Fruit fly (Drosophila melanogaster) whole organism, prepupa: ENCODE data around the gene Fum4.

Experiments used
- Blimp-1 ChIP-seq: fragments of 200-800 bp; sonication (Bioruptor generic); optimal IDR thresholded peaks from 3 replicates; lab custom pipeline; 2017; ENCODE audit warnings: missing biosample characterization, missing genetic modification characterization, mild to moderate bottlenecking, moderate library complexity, missing genetic modification reagents
- CG10631 ChIP-seq: fragments of 200-800 bp; sonication (Bioruptor generic); optimal IDR thresholded peaks from 2 replicates; lab custom pipeline; 2016; ENCODE audit warnings: missing biosample characterization, missing genetic modification characterization
- CG11294 ChIP-seq: fragments of 200-800 bp; sonication (Bioruptor generic); IDR thresholded peaks from 2 replicates; pipeline ENCODE4 v1.3.6; 2022; ENCODE audit warnings: missing biosample characterization, missing genetic modification characterization
- CG11762 ChIP-seq: fragments of 200-800 bp; sonication (Bioruptor generic); optimal IDR thresholded peaks from 3 replicates; lab custom pipeline; 2016; ENCODE audit warnings: missing biosample characterization, missing genetic modification characterization; ENCODE audit not compliant: insufficient read depth
- CG11902 ChIP-seq: fragments of 200-800 bp; sonication (Bioruptor generic); optimal IDR thresholded peaks from 3 replicates; lab custom pipeline; 2016; ENCODE audit warnings: missing biosample characterization, missing genetic modification characterization
- CG16779 ChIP-seq: fragments of 200-800 bp; sonication (Bioruptor generic); optimal IDR thresholded peaks from 3 replicates; lab custom pipeline; 2017; ENCODE audit warnings: missing biosample characterization, mild to moderate bottlenecking, missing genetic modification characterization
- CG3032 ChIP-seq: fragments of 200-800 bp; optimal IDR thresholded peaks from 2 replicates; lab custom pipeline; 2019; ENCODE audit warnings: missing biosample characterization, mild to moderate bottlenecking, missing genetic modification characterization, moderate library complexity
- CG3919 ChIP-seq: fragments of 200-800 bp; sonication (Bioruptor generic); optimal IDR thresholded peaks from 3 replicates; lab custom pipeline; 2016; ENCODE audit warnings: missing biosample characterization, missing genetic modification characterization
- CG6163 ChIP-seq: fragments of 200-800 bp; sonication (Bioruptor generic); IDR thresholded peaks from 3 replicates; pipeline ENCODE4 v1.3.6; 2022; ENCODE audit warnings: missing biosample characterization, missing genetic modification characterization
- CG6276 ChIP-seq: fragments of 200-800 bp; sonication (Bioruptor generic); optimal IDR thresholded peaks from 2 replicates; lab custom pipeline; 2017; ENCODE audit warnings: missing biosample characterization, mild to moderate bottlenecking, missing genetic modification characterization
- CG6792 ChIP-seq: fragments of 200-800 bp; sonication (Bioruptor generic); optimal IDR thresholded peaks from 3 replicates; lab custom pipeline; 2016; ENCODE audit warnings: missing biosample characterization, missing genetic modification characterization
- CG6854 ChIP-seq: fragments of 200-800 bp; sonication (Bioruptor generic); optimal IDR thresholded peaks from 2 replicates; lab custom pipeline; 2017; ENCODE audit warnings: missing biosample characterization, mild to moderate bottlenecking, missing genetic modification characterization
- CG7368 ChIP-seq: fragments of 200-800 bp; sonication (Bioruptor generic); optimal IDR thresholded peaks from 3 replicates; lab custom pipeline; 2016; ENCODE audit warnings: missing biosample characterization, missing genetic modification characterization
- CG8119 ChIP-seq: fragments of 200-800 bp; sonication (Bioruptor generic); IDR thresholded peaks from 3 replicates; pipeline ENCODE4 v1.3.6; 2022; ENCODE audit warnings: missing biosample characterization, missing genetic modification characterization
- CG8319 ChIP-seq: fragments of 200-800 bp; sonication (Bioruptor generic); optimal IDR thresholded peaks from 3 replicates; lab custom pipeline; 2016; ENCODE audit warnings: missing biosample characterization, missing genetic modification characterization
- CG8632 ChIP-seq: fragments of 200-800 bp; sonication (Bioruptor generic); optimal IDR thresholded peaks from 3 replicates; lab custom pipeline; 2016; ENCODE audit warnings: missing biosample characterization, missing genetic modification characterization
- CG9139 ChIP-seq: fragments of 200-800 bp; sonication (Bioruptor generic); optimal IDR thresholded peaks from 3 replicates; lab custom pipeline; 2017; ENCODE audit warnings: missing biosample characterization, mild to moderate bottlenecking, missing genetic modification characterization
- Eip78C ChIP-seq: fragments of 200-800 bp; sonication (Bioruptor generic); peaks from one replicate; lab custom pipeline; 2016; ENCODE audit warnings: missing biosample characterization, missing genetic modification characterization
- Eip93F ChIP-seq: fragments of 200-800 bp; sonication (Bioruptor generic); optimal IDR thresholded peaks from 2 replicates; lab custom pipeline; 2016; ENCODE audit warnings: missing biosample characterization, mild to moderate bottlenecking, missing genetic modification characterization
- Ets21C ChIP-seq: fragments of 200-800 bp; sonication (Bioruptor generic); optimal IDR thresholded peaks from 3 replicates; lab custom pipeline; 2016; ENCODE audit warnings: missing biosample characterization, missing genetic modification characterization
- Hr4 ChIP-seq: fragments of 200-800 bp; sonication (Bioruptor generic); optimal IDR thresholded peaks from 3 replicates; lab custom pipeline; 2016; ENCODE audit warnings: missing biosample characterization, missing genetic modification characterization
- Met ChIP-seq: fragments of 200-800 bp; sonication (Bioruptor generic); optimal IDR thresholded peaks from 3 replicates; lab custom pipeline; 2016; ENCODE audit warnings: missing biosample characterization, missing genetic modification characterization
- OdsH ChIP-seq: fragments of 200-800 bp; sonication (Bioruptor generic); optimal IDR thresholded peaks from 3 replicates; lab custom pipeline; 2016; ENCODE audit warnings: missing biosample characterization, missing genetic modification characterization
- Smox ChIP-seq: fragments of 200-800 bp; sonication (Bioruptor generic); optimal IDR thresholded peaks from 3 replicates; lab custom pipeline; 2016; ENCODE audit warnings: missing biosample characterization, missing genetic modification characterization
- Sox102F ChIP-seq: fragments of 200-800 bp; sonication (Bioruptor generic); optimal IDR thresholded peaks from 2 replicates; lab custom pipeline; 2016; ENCODE audit warnings: missing biosample characterization, mild to moderate bottlenecking, missing genetic modification characterization
- Sox14 ChIP-seq: fragments of 200-800 bp; sonication (Bioruptor generic); optimal IDR thresholded peaks from 3 replicates; lab custom pipeline; 2016; ENCODE audit warnings: missing biosample characterization, missing genetic modification characterization
- achi ChIP-seq: fragments of 200-800 bp; sonication (Bioruptor generic); optimal IDR thresholded peaks from 3 replicates; lab custom pipeline; 2016; ENCODE audit warnings: missing biosample characterization, missing genetic modification characterization
- acj6 ChIP-seq: fragments of 200-800 bp; sonication (Bioruptor generic); optimal IDR thresholded peaks from 3 replicates; lab custom pipeline; 2016; ENCODE audit warnings: missing biosample characterization, missing genetic modification characterization
- cyc ChIP-seq: fragments of 200-800 bp; sonication (Bioruptor generic); optimal IDR thresholded peaks from 3 replicates; lab custom pipeline; 2016; ENCODE audit warnings: missing biosample characterization, missing genetic modification characterization
- dsx ChIP-seq: fragments of 200-800 bp; optimal IDR thresholded peaks from 3 replicates; lab custom pipeline; 2019; ENCODE audit warnings: missing biosample characterization, mild to moderate bottlenecking, missing genetic modification characterization, moderate library complexity; ENCODE audit not compliant: poor library complexity, severe bottlenecking
- esn ChIP-seq: fragments of 200-800 bp; sonication (Bioruptor generic); optimal IDR thresholded peaks from 2 replicates; lab custom pipeline; 2016; ENCODE audit warnings: missing biosample characterization, mild to moderate bottlenecking, missing genetic modification characterization, moderate library complexity
- fd59A ChIP-seq: fragments of 200-800 bp; sonication (Bioruptor generic); optimal IDR thresholded peaks from 2 replicates; lab custom pipeline; 2017; ENCODE audit warnings: missing biosample characterization, mild to moderate bottlenecking, missing genetic modification characterization, missing genetic modification reagents
- fkh ChIP-seq: fragments of 200-800 bp; sonication (Bioruptor generic); optimal IDR thresholded peaks from 3 replicates; lab custom pipeline; 2017; ENCODE audit warnings: missing biosample characterization, mild to moderate bottlenecking, missing genetic modification characterization, moderate library complexity
- lz ChIP-seq: fragments of 200-800 bp; sonication (Bioruptor generic); optimal IDR thresholded peaks from 3 replicates; lab custom pipeline; 2016; ENCODE audit warnings: missing biosample characterization, missing genetic modification characterization
- pdm3 ChIP-seq: fragments of 200-800 bp; sonication (Bioruptor generic); optimal IDR thresholded peaks from 3 replicates; lab custom pipeline; 2016; ENCODE audit warnings: missing biosample characterization, missing genetic modification characterization
- spab ChIP-seq: fragments of 200-800 bp; sonication (Bioruptor generic); optimal IDR thresholded peaks from 2 replicates; lab custom pipeline; 2017; ENCODE audit warnings: missing biosample characterization, mild to moderate bottlenecking, missing genetic modification characterization, missing genetic modification reagents
- ss ChIP-seq, 2 experiments: fragments of 200-800 bp; sonication (Bioruptor generic); optimal IDR thresholded peaks; 2 replicates in 1 of 2; 3 replicates in 1 of 2; lab custom pipeline; 2017 to 2018; ENCODE audit warnings: mild to moderate bottlenecking in 2 of 2, missing biosample characterization in 2 of 2, missing genetic modification characterization in 2 of 2, moderate library complexity in 1 of 2
- svp ChIP-seq: fragments of 200-800 bp; sonication (Bioruptor generic); peaks from one replicate; lab custom pipeline; 2016; ENCODE audit warnings: missing biosample characterization, missing genetic modification characterization
- topi ChIP-seq: fragments of 200-800 bp; sonication (Bioruptor generic); optimal IDR thresholded peaks from 3 replicates; lab custom pipeline; 2016; ENCODE audit warnings: missing biosample characterization, missing genetic modification characterization
- vri ChIP-seq: fragments of 200-800 bp; sonication (Bioruptor generic); optimal IDR thresholded peaks from 3 replicates; lab custom pipeline; 2016; ENCODE audit warnings: missing biosample characterization, mild to moderate bottlenecking, missing genetic modification characterization

The Fum4 gene

dm6 chr2L:10172402-10172801, 18.9 kb downstream of the Fum4 start, which contains the start of gene CG13137:
CG13137 (plus strand) TSS chr2L:10172702.
- TF ChIP-seq svp (GFP tag; lab: Kevin White, UChicago) (no peak), Smox (GFP tag; lab: Kevin White, UChicago) (no peak), CG6854 (GFP tag; lab: Kevin White, UChicago) (no peak), CG7368 (GFP tag; lab: Kevin White, UChicago) (no peak), CG11294 (GFP tag; lab: Robert Waterston, UW) (no peak), CG6792 (GFP tag; lab: Kevin White, UChicago) (no peak), Eip93F (GFP tag; lab: Kevin White, UChicago) (no peak), Sox14 (GFP tag; lab: Kevin White, UChicago) (no peak), cyc (GFP tag; lab: Kevin White, UChicago) (no peak), fkh (GFP tag; lab: Kevin White, UChicago) (no peak), CG8119 (GFP tag; lab: Robert Waterston, UW) (no peak), Eip78C (no peak), spab (GFP tag; lab: Kevin White, UChicago) (no peak), CG16779 (no peak), Ets21C (no peak), CG8319 (no peak), CG8632 (GFP tag; lab: Kevin White, UChicago) (no peak), CG3032 (tag; lab: Kevin White, UChicago) (no peak), topi (GFP tag; lab: Kevin White, UChicago) (no peak), pdm3 (GFP tag; lab: Kevin White, UChicago) (no peak)

DNA sequence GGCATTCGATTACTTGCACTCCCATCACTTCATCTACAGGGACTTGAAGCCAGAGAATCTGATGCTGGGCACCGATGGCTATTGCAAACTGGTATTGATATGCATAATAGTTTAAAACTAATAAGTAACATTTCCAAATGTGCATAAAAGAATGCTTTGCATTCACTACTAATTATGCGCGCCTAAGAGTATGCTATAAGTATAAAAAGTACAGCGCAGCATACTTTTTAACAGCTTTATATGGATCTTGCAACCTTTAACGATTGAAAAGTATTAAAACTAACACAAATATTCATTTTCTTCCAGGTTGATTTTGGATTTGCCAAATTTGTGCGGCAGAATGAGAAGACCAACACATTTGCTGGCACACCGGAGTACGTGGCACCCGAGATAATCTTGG, 36.9 kb downstream of the Fum4 start:
- TF ChIP-seq esn = no peak
- no peak for TF ChIP-seq CG8319

DNA sequence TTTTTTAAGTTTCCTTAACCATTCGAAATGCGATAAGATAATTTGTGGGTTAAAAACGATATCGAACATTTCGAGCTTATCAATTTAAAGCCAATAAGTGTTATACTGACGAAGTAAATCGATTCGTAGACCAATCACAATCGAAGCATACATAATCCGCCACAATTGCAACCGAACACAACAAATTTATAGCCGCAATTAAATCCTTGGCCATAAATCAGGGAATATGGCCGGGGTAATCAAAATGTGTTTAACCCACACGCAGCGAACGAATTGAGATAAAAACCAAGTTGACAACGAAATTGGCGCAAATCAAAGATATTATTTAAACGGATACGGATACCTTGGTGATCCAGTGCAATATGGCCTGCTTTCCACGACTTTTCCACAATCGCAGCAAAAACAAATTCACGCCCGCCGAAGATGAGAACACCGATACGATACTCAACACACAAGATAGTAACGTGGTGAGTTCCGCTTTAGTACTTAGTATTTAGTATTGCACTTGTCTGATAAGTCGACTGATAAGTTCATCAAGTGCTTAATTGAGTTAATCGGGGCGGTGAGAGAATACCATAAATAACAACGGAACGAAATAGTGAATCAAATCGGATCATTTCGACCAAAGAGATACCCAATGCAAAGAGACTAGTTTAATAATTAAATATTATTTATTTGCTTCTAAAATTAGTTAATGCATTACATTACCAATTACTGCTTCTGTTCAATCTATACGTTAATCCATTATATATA, 44.4 kb downstream of the Fum4 start:
- no peak for TF ChIP-seq CG6276 (GFP tag; lab: Kevin White, UChicago)
- TF ChIP-seq vri = peak; percentile 47
- TF ChIP-seq, all 60 proteins: peak for 1

DNA sequence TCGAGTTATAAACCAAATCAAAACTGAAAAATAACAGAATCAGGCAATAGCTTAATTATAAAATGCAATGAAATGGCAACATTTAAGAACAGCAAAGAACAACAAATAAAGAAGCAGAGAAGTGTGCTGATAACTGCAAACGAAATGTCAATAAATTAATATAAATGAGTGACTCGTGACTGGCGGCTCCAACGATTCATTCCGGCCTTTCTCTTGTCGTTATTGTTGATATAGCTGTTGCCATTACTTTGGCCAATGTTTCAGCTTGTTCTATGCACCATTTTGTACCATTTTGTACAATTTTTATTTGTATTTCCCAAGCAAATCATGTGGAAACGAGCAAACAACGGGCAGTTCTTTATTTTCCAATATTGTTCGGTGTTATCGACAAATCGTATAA, 45.7 kb downstream of the Fum4 start:
- no peak for TF ChIP-seq CG8119 (GFP tag; lab: Robert Waterston, UW)
- no peak for TF ChIP-seq OdsH (GFP tag; lab: Kevin White, UChicago)
- peak; percentile 53 for TF ChIP-seq svp (GFP tag; lab: Kevin White, UChicago)
- no peak for TF ChIP-seq fd59A (GFP tag; lab: Kevin White, UChicago)

DNA sequence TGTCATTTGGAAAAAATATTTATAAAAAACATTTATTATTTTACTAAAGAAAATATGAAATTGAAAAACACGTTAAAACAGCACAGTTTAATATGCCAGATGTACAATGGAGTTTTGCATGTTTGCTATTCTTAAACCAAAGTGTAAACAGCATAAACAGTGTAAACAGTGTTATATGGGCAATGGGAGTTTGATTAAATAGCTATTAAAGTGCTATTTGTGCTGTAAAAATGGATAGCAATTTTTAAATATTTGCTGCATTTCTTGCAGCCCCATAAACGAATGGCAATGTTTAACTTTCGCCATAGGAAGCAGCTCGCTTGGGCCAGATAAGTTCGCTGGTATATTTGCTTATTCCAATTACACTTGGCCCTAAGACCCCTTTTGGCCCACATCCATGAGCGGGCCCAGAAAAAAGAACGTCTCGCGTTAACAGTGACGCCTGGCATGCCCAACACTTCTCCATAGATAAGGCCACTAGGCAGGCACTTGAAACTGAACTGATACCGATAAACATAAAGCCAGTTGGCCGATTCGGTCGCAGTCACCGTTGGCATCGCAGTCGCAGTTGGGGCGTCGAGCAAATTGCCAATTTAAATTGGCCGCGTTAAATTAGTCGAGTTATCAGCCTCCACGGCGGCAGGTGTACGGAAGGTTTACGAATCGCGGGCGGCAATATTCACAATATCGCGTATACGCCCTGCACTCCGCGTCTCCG, 46.9 kb downstream of the Fum4 start, which contains the start of gene CG4839:
CG4839 (plus strand) TSS at position 541 of the 718 bp plus-strand sequence.
- TF ChIP-seq ss (GFP tag; optimal IDR thresholded peaks at IDR 0.05; lab: Kevin White, UChicago) (no peak), CG11902 (GFP tag; lab: Kevin White, UChicago) (no peak), dsx (GFP tag; lab: Kevin White, UChicago) (no peak), Eip78C (peak; percentile 83), lz (GFP tag; lab: Kevin White, UChicago) (peak; percentile 26), pdm3 (GFP tag; lab: Kevin White, UChicago) (peak; percentile 39), esn (peak; percentile 62), CG10631 (peak; percentile 22), CG6163 (GFP tag; lab: Robert Waterston, UW) (0 out of 3 replicates have a peak, but pooled peaks have one; percentile 28), Hr4 (GFP tag; lab: Kevin White, UChicago) (no peak), Blimp-1 (GFP tag; lab: Kevin White, UChicago) (peak; percentile 22), CG11762 (GFP tag; lab: Kevin White, UChicago) (peak; percentile 17), Smox (GFP tag; lab: Kevin White, UChicago) (peak; percentile 7), Sox102F (peak; percentile 9), CG3919 (GFP tag; lab: Kevin White, UChicago) (peak; percentile 31), acj6 (GFP tag; lab: Kevin White, UChicago) (peak; percentile 42), OdsH (GFP tag; lab: Kevin White, UChicago) (peak; percentile 38), svp (GFP tag; lab: Kevin White, UChicago) (peak; percentile 69), CG6854 (GFP tag; lab: Kevin White, UChicago) (no peak), vri (peak; percentile 29), Met (GFP tag; lab: Kevin White, UChicago) (peak; percentile 41), CG8119 (GFP tag; lab: Robert Waterston, UW) (no peak), CG9139 (no peak), topi (GFP tag; lab: Kevin White, UChicago) (peak; percentile 44), CG6792 (GFP tag; lab: Kevin White, UChicago) (peak; percentile 47), achi (GFP tag; lab: Kevin White, UChicago) (peak; percentile 24)
